Worm (Caenorhabditis elegans): ENCODE data around the gene mfsd-12.
A peak's percentile ranks its signal among the peaks of the same experiment; 100 is the strongest.

mfsd-12 gene

DNA sequence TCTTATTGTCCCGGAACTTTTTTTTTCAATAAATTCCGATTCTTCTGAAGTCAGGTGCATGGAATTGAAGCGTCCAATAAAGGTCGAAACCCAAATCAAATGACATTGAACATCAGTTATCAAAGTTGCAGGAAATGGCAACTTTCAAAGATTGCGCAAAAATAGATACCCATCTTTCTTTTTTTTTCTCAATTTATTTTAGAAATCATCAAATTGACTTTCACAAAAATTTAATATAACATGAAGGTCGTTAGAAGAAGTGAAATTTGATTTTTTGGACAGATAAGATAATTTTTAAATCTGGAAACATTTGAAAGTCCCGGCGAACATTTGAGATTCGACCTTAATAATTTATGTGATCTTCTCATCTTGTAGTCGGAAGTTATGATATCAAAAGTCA is 37.8 kb downstream of the mfsd-12 start:
- TF ChIP-seq nhr-25 (tag; optimal IDR thresholded peaks at IDR 0.05; ENCODE audit: borderline replicate concordance, insufficient read depth) (peak; percentile 29), F26F4.8 (GFP tag; conservative IDR thresholded peaks at IDR 0.05) (no peak)

DNA sequence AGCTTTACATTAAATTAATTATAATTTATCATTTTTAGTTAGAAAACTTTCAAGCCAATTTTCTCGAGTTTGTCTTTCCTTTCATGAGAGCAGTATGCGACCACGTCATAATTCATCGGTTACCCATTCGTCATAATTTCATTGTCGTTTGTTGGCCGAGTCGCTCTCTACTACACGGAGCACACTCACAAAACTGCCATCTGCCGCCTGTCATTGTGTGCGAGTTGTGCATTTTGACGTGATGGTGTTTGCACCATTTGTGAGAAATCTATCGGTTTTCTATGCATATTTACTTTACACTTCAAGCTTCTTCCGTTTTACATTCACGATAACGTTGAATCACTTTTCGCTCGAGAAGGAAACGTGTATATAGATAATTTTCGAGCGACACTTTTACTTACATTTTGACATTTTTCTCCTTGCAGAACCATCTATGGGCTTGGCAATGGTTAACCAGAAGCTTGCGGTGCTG is 38.9 kb downstream of the mfsd-12 start, which contains the start of gene dhhc-10:
dhhc-10 (plus strand) TSS at position 422 of the 472 bp plus-strand sequence.
- TF ChIP-seq dmd-6 (GFP tag; IDR thresholded peaks at IDR 0.05) (peak; percentile 83), php-3 (GFP tag; IDR thresholded peaks at IDR 0.05) (peak; percentile 33; the same call in 1 of the 2 replicates), skn-1 (tag; optimal IDR thresholded peaks at IDR 0.05) (no peak), zip-2 (tag; optimal IDR thresholded peaks at IDR 0.05) (no peak), ctbp-1 (GFP tag; IDR thresholded peaks at IDR 0.05) (no peak), mxl-3 (GFP tag; optimal IDR thresholded peaks at IDR 0.05) (peak; percentile 58), lsy-2 (tag; optimal IDR thresholded peaks at IDR 0.05) (peak in 1 of 2 experiments; percentile 73), tag-97 (GFP tag; IDR thresholded peaks at IDR 0.05) (no peak), ZK337.2 (GFP tag; IDR thresholded peaks at IDR 0.05) (no peak), aha-1 (tag) (peak; percentile 69), nhr-25 (tag; optimal IDR thresholded peaks at IDR 0.05; ENCODE audit: borderline replicate concordance, insufficient read depth) (no peak), hmg-1.1 (GFP tag; IDR thresholded peaks at IDR 0.05) (0 out of 2 replicates have a peak, but pooled peaks have one; percentile 35), gei-8 (GFP tag; optimal IDR thresholded peaks at IDR 0.05) (no peak), T20F7.1 (GFP tag; optimal IDR thresholded peaks at IDR 0.05) (peak; percentile 20), saeg-2 (GFP tag; IDR thresholded peaks at IDR 0.05) (no peak), zag-1 (tag; optimal IDR thresholded peaks at IDR 0.05) (no peak), snpc-1.2 (GFP tag; IDR thresholded peaks at IDR 0.05) (no peak), spr-3 (GFP tag; optimal IDR thresholded peaks at IDR 0.05) (no peak), snpc-4 (tag; optimal IDR thresholded peaks at IDR 0.05) (no peak), tra-1 (GFP tag; IDR thresholded peaks at IDR 0.05) (0 out of 2 replicates have a peak, but pooled peaks have one; percentile 7), nhr-76 (tag; optimal IDR thresholded peaks at IDR 0.05) (no peak), vab-7 (GFP tag; IDR thresholded peaks at IDR 0.05) (no peak), mxl-2 (GFP tag; conservative IDR thresholded peaks at IDR 0.05) (no peak), nhr-237 (tag; optimal IDR thresholded peaks at IDR 0.05) (no peak), zfp-3 (GFP tag; conservative IDR thresholded peaks at IDR 0.05) (no peak), egl-43 (GFP tag; IDR thresholded peaks at IDR 0.05) (peak; percentile 62; the same call in 1 of the 2 replicates), lim-7 (GFP tag; IDR thresholded peaks at IDR 0.05) (no peak), ceh-28 (tag; optimal IDR thresholded peaks at IDR 0.05) (no peak), daf-12 (tag; optimal IDR thresholded peaks at IDR 0.05) (no peak), nhr-6 (tag; optimal IDR thresholded peaks at IDR 0.05) (peak; percentile 79), Y75B8A.6 (GFP tag; IDR thresholded peaks at IDR 0.05) (no peak), madf-5 (GFP tag; IDR thresholded peaks at IDR 0.05) (no peak), lin-29 (GFP tag; IDR thresholded peaks at IDR 0.05) (no peak), daf-8 (GFP tag; IDR thresholded peaks at IDR 0.05) (no peak), mdl-1 (tag; optimal IDR thresholded peaks at IDR 0.05) (peak in 1 of 2 experiments; percentile 1), aly-2 (tag; optimal IDR thresholded peaks at IDR 0.05) (no peak), nhr-48 (tag; optimal IDR thresholded peaks at IDR 0.05) (no peak), rbr-2 (tag; optimal IDR thresholded peaks at IDR 0.05) (peak; percentile 24), nhr-111 (GFP tag; optimal IDR thresholded peaks at IDR 0.05) (no peak), arid-1 (GFP tag; conservative IDR thresholded peaks at IDR 0.05) (no peak), unc-130 (GFP tag; optimal IDR thresholded peaks at IDR 0.05) (no peak), madf-9 (GFP tag; conservative IDR thresholded peaks at IDR 0.05) (0 out of 2 replicates have a peak, but pooled peaks have one; percentile 12), mdt-29 (GFP tag; IDR thresholded peaks at IDR 0.05) (no peak), ceh-20 (GFP tag; IDR thresholded peaks at IDR 0.05) (0 out of 2 replicates have a peak, but pooled peaks have one; percentile 32), spr-1 (tag; optimal IDR thresholded peaks at IDR 0.05) (no peak), F26F4.8 (GFP tag; conservative IDR thresholded peaks at IDR 0.05) (no peak), lin-39 (tag; optimal IDR thresholded peaks at IDR 0.05) (no peak), hif-1 (tag; optimal IDR thresholded peaks at IDR 0.05) (peak in 1 of 2 experiments; percentile 35), ceh-82 (tag; optimal IDR thresholded peaks at IDR 0.05) (no peak)

Measured in whole organism, L4 larva.